Worm (Caenorhabditis elegans): Measurements from ENCODE around the gene ifa-4.

The ifa-4 gene

DNA sequence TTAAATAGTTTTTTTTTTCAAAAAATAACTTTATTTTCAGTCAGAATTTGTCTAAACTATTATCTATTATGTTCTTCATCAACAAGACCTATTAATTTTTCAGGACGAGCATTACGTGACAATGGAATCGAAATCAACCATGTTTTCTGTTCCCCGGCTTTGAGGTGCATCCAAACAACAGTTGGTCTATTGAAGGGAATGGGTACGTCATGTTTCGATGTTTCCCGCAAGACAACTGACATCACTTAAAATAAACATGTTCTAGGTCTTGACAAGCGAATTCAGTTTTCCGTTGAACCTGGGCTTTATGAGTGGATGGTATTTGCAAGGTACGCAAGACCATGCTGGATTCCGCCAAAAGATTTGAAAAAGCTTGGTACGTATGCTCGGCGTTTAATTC is 20.6 kb downstream of the ifa-4 start:
- no peak for TF ChIP-seq ets-4 (tag; optimal IDR thresholded peaks at IDR 0.05)
- no peak for TF ChIP-seq K02D7.2 (tag; optimal IDR thresholded peaks at IDR 0.05)
- TF ChIP-seq ceh-2 (tag; optimal IDR thresholded peaks at IDR 0.05) = no peak
- TF ChIP-seq odd-2 (tag; optimal IDR thresholded peaks at IDR 0.05) = no peak
- TF ChIP-seq elt-2 (tag; optimal IDR thresholded peaks at IDR 0.05) = no peak
- TF ChIP-seq npax-4 (tag; optimal IDR thresholded peaks at IDR 0.05) = no peak
- no peak for TF ChIP-seq pat-9 (tag; optimal IDR thresholded peaks at IDR 0.05)
- TF ChIP-seq dmd-4 (tag; optimal IDR thresholded peaks at IDR 0.05; ENCODE audit: borderline replicate concordance) = no peak
- TF ChIP-seq gmeb-2 (tag; optimal IDR thresholded peaks at IDR 0.05) = no peak
- no peak for TF ChIP-seq hlh-13 (GFP tag; optimal IDR thresholded peaks at IDR 0.05)
- no peak for TF ChIP-seq nfya-1 (tag; optimal IDR thresholded peaks at IDR 0.05)
- TF ChIP-seq unc-55 (GFP tag; optimal IDR thresholded peaks at IDR 0.05) = no peak
- TF ChIP-seq hlh-6 (tag; optimal IDR thresholded peaks at IDR 0.05) = no peak
- no peak for TF ChIP-seq che-1 (tag; optimal IDR thresholded peaks at IDR 0.05)
- TF ChIP-seq pha-4 (tag; optimal IDR thresholded peaks at IDR 0.05) = no peak

DNA sequence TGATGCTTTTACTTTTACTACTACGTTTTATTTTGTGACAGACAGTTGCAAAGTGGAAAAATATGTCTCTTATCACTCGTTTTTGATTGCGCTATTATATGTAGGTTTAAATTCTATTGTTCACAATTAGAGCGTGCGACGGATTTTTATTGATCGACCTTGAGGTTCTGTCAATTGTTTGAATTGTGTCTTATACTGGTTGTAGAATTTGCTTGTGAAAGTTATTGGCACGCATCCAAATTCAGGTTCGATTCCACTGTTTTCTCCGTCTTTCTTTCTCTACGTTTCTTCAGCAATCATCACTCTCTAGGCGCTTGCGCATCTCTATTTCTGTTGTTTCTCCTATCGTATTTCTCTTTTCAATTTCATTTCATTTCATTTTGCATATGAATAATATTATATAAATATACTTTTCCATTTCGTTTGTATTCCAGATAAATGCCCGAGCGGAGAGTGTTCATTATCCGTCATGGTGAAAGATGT is 22.1 kb downstream of the ifa-4 start, which contains the start of gene T07F12.1:
T07F12.1 (plus strand) TSS at position 433 of the 483 bp plus-strand sequence.
- TF ChIP-seq tbx-2 (tag; optimal IDR thresholded peaks at IDR 0.05) (no peak), Y22D7AL.16 (tag; optimal IDR thresholded peaks at IDR 0.05) (no peak), ceh-18 (tag; optimal IDR thresholded peaks at IDR 0.05) (no peak), nhr-232 (tag; optimal IDR thresholded peaks at IDR 0.05) (no peak), F13H6.1 (tag; optimal IDR thresholded peaks at IDR 0.05) (no peak), lim-6 (tag; optimal IDR thresholded peaks at IDR 0.05) (no peak), syd-9 (tag; optimal IDR thresholded peaks at IDR 0.05) (no peak)

DNA sequence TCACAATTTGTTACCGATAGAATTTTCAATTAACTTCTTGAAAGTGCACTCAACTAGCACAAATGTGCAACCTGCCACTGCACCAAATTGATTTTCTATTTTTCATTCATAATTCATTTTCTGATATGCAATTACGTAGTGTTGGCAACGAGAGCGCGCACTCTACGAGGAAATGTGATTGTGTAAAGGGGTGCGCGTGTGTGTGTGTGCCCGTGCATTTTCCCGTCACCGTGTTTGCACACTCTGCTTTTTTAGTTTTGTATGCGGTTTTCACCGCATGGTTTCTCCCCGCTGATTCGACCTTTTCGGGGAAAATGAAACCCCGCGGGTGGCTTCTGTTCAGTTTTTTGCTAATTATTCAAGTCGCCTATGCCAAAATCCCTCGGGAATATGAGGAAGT is 25.6 kb downstream of the ifa-4 start, which contains the start of gene T07F12.2:
T07F12.2 (plus strand) TSS at position 87 of the 400 bp plus-strand sequence.
- TF ChIP-seq ceh-9 (tag; optimal IDR thresholded peaks at IDR 0.05) = no peak
- peak; percentile 6 for TF ChIP-seq ceh-31 (tag; optimal IDR thresholded peaks at IDR 0.05)
- TF ChIP-seq ahr-1 (tag; optimal IDR thresholded peaks at IDR 0.05) = no peak
- TF ChIP-seq F13H6.1 (tag; optimal IDR thresholded peaks at IDR 0.05) = no peak
- peak; percentile 87 for TF ChIP-seq sdc-2 (tag; optimal IDR thresholded peaks at IDR 0.05)
- no peak for TF ChIP-seq elt-4 (tag; optimal IDR thresholded peaks at IDR 0.05)
- no peak for TF ChIP-seq unc-3 (GFP tag; conservative IDR thresholded peaks at IDR 0.05)
- peak; percentile 28 for TF ChIP-seq unc-3 (tag; optimal IDR thresholded peaks at IDR 0.05)
- peak; percentile 42 for TF ChIP-seq ceh-14 (tag; optimal IDR thresholded peaks at IDR 0.05)
- TF ChIP-seq unc-42 (tag; optimal IDR thresholded peaks at IDR 0.05) = peak; percentile 92
- peak; percentile 33 for TF ChIP-seq ceh-48 (tag; optimal IDR thresholded peaks at IDR 0.05)
- TF ChIP-seq rnt-1 (tag; optimal IDR thresholded peaks at IDR 0.05) = peak; percentile 35
- no peak for TF ChIP-seq ceh-24 (tag; optimal IDR thresholded peaks at IDR 0.05)

DNA sequence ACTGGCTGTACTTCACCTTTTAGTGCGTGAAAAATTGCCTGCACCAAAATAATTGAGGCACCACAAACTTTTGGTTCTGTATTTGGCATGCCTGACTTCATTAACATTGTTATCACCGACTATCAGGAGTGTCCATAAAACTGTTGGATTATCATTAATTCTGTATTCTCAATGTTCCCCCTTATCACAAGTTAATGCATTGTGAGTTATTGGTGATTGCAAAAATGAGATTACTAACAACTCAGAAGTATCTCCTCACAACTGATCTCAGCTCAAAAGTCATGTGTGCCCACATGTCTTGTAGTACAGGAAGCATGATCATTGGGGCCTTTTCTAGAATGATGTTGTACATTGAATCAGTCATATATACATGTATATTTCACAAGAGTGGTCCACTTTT is 30.1 kb downstream of the ifa-4 start, which contains the start of gene arrd-23:
arrd-23 (plus strand) TSS at position 301 of the 400 bp plus-strand sequence.
- TF ChIP-seq nhr-11 (tag; optimal IDR thresholded peaks at IDR 0.05) = no peak
- peak; percentile 80 for TF ChIP-seq elt-2 (tag; optimal IDR thresholded peaks at IDR 0.05)

DNA sequence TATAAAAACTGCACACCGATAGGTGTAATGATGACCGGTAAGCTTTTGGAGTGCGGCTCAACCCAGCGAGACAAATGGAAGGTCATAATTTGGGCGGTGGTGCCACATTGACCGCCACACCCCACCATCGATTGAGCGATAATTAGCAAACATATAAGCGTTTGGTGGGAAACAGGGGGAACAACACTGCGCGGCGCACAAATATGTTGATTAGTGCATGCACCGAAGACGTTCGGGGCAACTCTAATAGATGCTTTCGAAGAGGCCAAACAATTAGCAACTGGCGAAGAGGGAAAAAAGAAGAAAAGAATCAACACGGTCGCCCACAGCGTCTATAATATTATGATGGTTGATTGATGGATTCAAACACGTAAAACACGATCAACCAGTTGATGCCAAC is 34.5 kb downstream of the ifa-4 start:
- TF ChIP-seq ref-2 (tag; optimal IDR thresholded peaks at IDR 0.05) (peak; percentile 12), ceh-31 (tag; optimal IDR thresholded peaks at IDR 0.05) (peak; percentile 21), ceh-14 (tag; optimal IDR thresholded peaks at IDR 0.05) (no peak), unc-42 (tag; optimal IDR thresholded peaks at IDR 0.05) (peak; percentile 7)
